Worm (Caenorhabditis elegans) whole organism, L4 larva: ENCODE data around the gene dct-6.

Experiments used
- aha-1 ChIP-seq: fragments of 150-350 bp; peaks from one replicate; lab custom pipeline; 2014; ENCODE audit warnings: missing biosample characterization, missing genetic modification characterization
- ama-1 ChIP-seq: fragments of 150-350 bp; optimal IDR thresholded peaks from 2 replicates; lab custom pipeline; 2014; ENCODE audit warnings: inconsistent platforms, mixed read lengths
- hlh-30 ChIP-seq: sonication (generic microtip); optimal IDR thresholded peaks from 2 replicates; lab custom pipeline; 2017; ENCODE audit warnings: antibody characterized with exemption, mild to moderate bottlenecking, missing genetic modification characterization, missing compliant biosample characterization; ENCODE audit not compliant: insufficient read depth
- jun-1 ChIP-seq: fragments of 150-350 bp; optimal IDR thresholded peaks from 2 replicates; lab custom pipeline; 2014; ENCODE audit warnings: missing biosample characterization, missing genetic modification reagents, missing genetic modification characterization
- lir-3 ChIP-seq: sonication (generic microtip); optimal IDR thresholded peaks from 2 replicates; lab custom pipeline; 2016; ENCODE audit warnings: mild to moderate bottlenecking, missing genetic modification characterization, missing compliant biosample characterization
- nhr-10 ChIP-seq: fragments of 150-350 bp; optimal IDR thresholded peaks from 2 replicates; lab custom pipeline; 2014; ENCODE audit warnings: missing biosample characterization, missing genetic modification characterization
- nhr-6 ChIP-seq: fragments of 150-350 bp; optimal IDR thresholded peaks from 2 replicates; lab custom pipeline; 2014; ENCODE audit warnings: missing biosample characterization, missing genetic modification characterization
- nhr-76 ChIP-seq: fragments of 150-350 bp; optimal IDR thresholded peaks from 2 replicates; lab custom pipeline; 2014; ENCODE audit warnings: missing biosample characterization, missing genetic modification characterization
- saeg-2 ChIP-seq: fragments of 200-800 bp; sonication (Bioruptor generic); IDR thresholded peaks from 2 replicates; pipeline ENCODE4 v1.3.6; 2022; ENCODE audit warnings: missing genetic modification reagents, missing genetic modification characterization, missing compliant biosample characterization
- spr-1 ChIP-seq: sonication (generic microtip); optimal IDR thresholded peaks from 2 replicates; lab custom pipeline; 2016; ENCODE audit warnings: mild to moderate bottlenecking, missing genetic modification characterization, missing compliant biosample characterization
- tag-97 ChIP-seq: fragments of 200-800 bp; sonication (Bioruptor generic); IDR thresholded peaks from 2 replicates; pipeline ENCODE4 v1.3.6; 2022; ENCODE audit warnings: missing genetic modification characterization, missing compliant biosample characterization
- unc-130 ChIP-seq: sonication (generic microtip); optimal IDR thresholded peaks from 2 replicates; lab custom pipeline; 2016; ENCODE audit warnings: missing genetic modification reagents, missing genetic modification characterization, missing compliant biosample characterization
- ztf-11 ChIP-seq: fragments of 150-350 bp; optimal IDR thresholded peaks from 2 replicates; lab custom pipeline; 2014; ENCODE audit warnings: missing biosample characterization, missing genetic modification characterization

ce11 chrIII:5925724-5926123 lies 40.5 kb upstream of the dct-6 start, which contains the start of the genes dnc-2 and bcl-7:
- TF ChIP-seq hlh-30 (tag; lab: Kevin White, UChicago) (no peak), nhr-6 (peak; percentile 12), aha-1 (tag; lab: Kevin White, UChicago) (peak; percentile 9), lir-3 (tag; lab: Kevin White, UChicago) (no peak), nhr-76 (tag; lab: Kevin White, UChicago) (no peak), ztf-11 (tag; lab: Kevin White, UChicago) (no peak), ama-1 (lab: Kevin White, UChicago) (no peak), tag-97 (GFP tag; lab: Robert Waterston, UW) (no peak), nhr-10 (tag; lab: Kevin White, UChicago) (no peak), spr-1 (tag; lab: Kevin White, UChicago) (no peak), jun-1 (tag; lab: Kevin White, UChicago) (no peak), unc-130 (GFP tag; lab: Kevin White, UChicago) (no peak), saeg-2 (GFP tag; lab: Robert Waterston, UW) (no peak)
